Worm (Caenorhabditis elegans) whole organism, L1 larva: Measurements from ENCODE around the gene C27D9.2.

ENCODE experiments used
- C04F5.9 ChIP-seq: sonication (generic microtip); optimal IDR thresholded peaks from 2 replicates; lab custom pipeline; 2016; ENCODE audit warnings: missing genetic modification characterization, missing compliant biosample characterization
- Y116A8C.19 ChIP-seq: sonication (generic microtip); optimal IDR thresholded peaks from 2 replicates; lab custom pipeline; 2016; ENCODE audit warnings: missing compliant biosample characterization, missing genetic modification characterization, borderline replicate concordance
- alr-1 ChIP-seq: fragments of 200-800 bp; sonication (Bioruptor generic); optimal IDR thresholded peaks from 2 replicates; lab custom pipeline; 2018; ENCODE audit warnings: borderline replicate concordance, mild to moderate bottlenecking, missing genetic modification characterization, missing compliant biosample characterization
- ama-1 ChIP-seq: fragments of 150-350 bp; optimal IDR thresholded peaks from 2 replicates; lab custom pipeline; 2014
- blmp-1 ChIP-seq: fragments of 150-350 bp; optimal IDR thresholded peaks from 2 replicates; lab custom pipeline; 2014; ENCODE audit warnings: missing biosample characterization, missing genetic modification characterization
- ceh-82 ChIP-seq, 3 experiments: fragments of 150-350 bp in 1 of 3; sonication (generic microtip) in 2 of 3; optimal IDR thresholded peaks; 2 replicates each; lab custom pipeline; 2014 to 2017; ENCODE audit warnings: missing biosample characterization in 3 of 3, missing genetic modification characterization in 3 of 3
- ceh-88 ChIP-seq: fragments of 200-800 bp; sonication (Bioruptor generic); IDR thresholded peaks from 2 replicates; pipeline ENCODE4 v1.3.6; 2022; ENCODE audit warnings: missing genetic modification characterization, missing compliant biosample characterization
- efl-1 ChIP-seq, 4 experiments: fragments of 150-350 bp; optimal IDR thresholded peaks in 3 of 4; peaks in 1 of 4; 1 replicate in 1 of 4; 2 replicates in 3 of 4; lab custom pipeline; 2014; ENCODE audit warnings: missing biosample characterization in 2 of 4, missing genetic modification characterization in 2 of 4, missing genetic modification reagents in 2 of 4
- efl-3 ChIP-seq: fragments of 200-800 bp; sonication (Bioruptor generic); optimal IDR thresholded peaks from 2 replicates; lab custom pipeline; 2018; ENCODE audit warnings: mild to moderate bottlenecking, missing genetic modification characterization, missing compliant biosample characterization
- egl-27 ChIP-seq, 2 experiments: fragments of 150-350 bp in 1 of 2; sonication (generic microtip); optimal IDR thresholded peaks; 3 replicates each; lab custom pipeline; 2017 to 2018; ENCODE audit warnings: missing biosample characterization in 2 of 2, missing genetic modification characterization in 2 of 2, missing genetic modification reagents in 2 of 2
- elt-2 ChIP-seq: sonication (generic microtip); optimal IDR thresholded peaks from 2 replicates; lab custom pipeline; 2016; ENCODE audit warnings: missing genetic modification characterization, mild to moderate bottlenecking, inconsistent platforms, missing compliant biosample characterization, missing genetic modification reagents
- fkh-10 ChIP-seq: sonication (generic microtip); optimal IDR thresholded peaks from 2 replicates; lab custom pipeline; 2017; ENCODE audit warnings: missing biosample characterization, missing genetic modification reagents, missing genetic modification characterization
- fkh-4 ChIP-seq: sonication (generic microtip); optimal IDR thresholded peaks from 2 replicates; lab custom pipeline; 2016; ENCODE audit warnings: missing compliant biosample characterization, missing genetic modification characterization, borderline replicate concordance
- isw-1 ChIP-seq: fragments of 200-800 bp; sonication (Bioruptor generic); IDR thresholded peaks from 2 replicates; pipeline ENCODE4 v1.3.6; 2022; ENCODE audit warnings: missing genetic modification characterization, missing compliant biosample characterization
- lin-14 ChIP-seq: fragments of 200-800 bp; sonication (Bioruptor generic); optimal IDR thresholded peaks from 2 replicates; lab custom pipeline; 2018; ENCODE audit warnings: mild to moderate bottlenecking, missing genetic modification characterization, moderate library complexity, missing compliant biosample characterization
- nhr-11 ChIP-seq: fragments of 150-350 bp; optimal IDR thresholded peaks from 2 replicates; lab custom pipeline; 2014; ENCODE audit warnings: missing biosample characterization, missing genetic modification characterization
- nhr-19 ChIP-seq: fragments of 200-800 bp; sonication (Bioruptor generic); conservative IDR thresholded peaks from 2 replicates; pipeline ENCODE4 v1.3.6; 2022; ENCODE audit warnings: missing genetic modification characterization, missing compliant biosample characterization
- nhr-47 ChIP-seq: sonication (generic microtip); optimal IDR thresholded peaks from 2 replicates; lab custom pipeline; 2016; ENCODE audit warnings: mild to moderate bottlenecking, missing genetic modification characterization, moderate library complexity, missing compliant biosample characterization
- nhr-71 ChIP-seq: sonication (generic microtip); optimal IDR thresholded peaks from 2 replicates; lab custom pipeline; 2016; ENCODE audit warnings: mild to moderate bottlenecking, missing genetic modification characterization, moderate library complexity, missing compliant biosample characterization
- nhr-85 ChIP-seq: sonication (generic microtip); peaks from one replicate; lab custom pipeline; 2016; ENCODE audit warnings: missing genetic modification characterization, inconsistent platforms, missing compliant biosample characterization
- nhr-90 ChIP-seq: sonication (generic microtip); optimal IDR thresholded peaks from 2 replicates; lab custom pipeline; 2016; ENCODE audit warnings: mild to moderate bottlenecking, missing genetic modification characterization, missing compliant biosample characterization; ENCODE audit not compliant: poor library complexity
- pqm-1 ChIP-seq: sonication (generic microtip); optimal IDR thresholded peaks from 3 replicates; lab custom pipeline; 2017; ENCODE audit warnings: missing biosample characterization, missing genetic modification characterization
- rnt-1 ChIP-seq: sonication (generic microtip); optimal IDR thresholded peaks from 2 replicates; lab custom pipeline; 2016; ENCODE audit warnings: mild to moderate bottlenecking, missing genetic modification characterization, moderate library complexity, missing compliant biosample characterization
- skn-1 ChIP-seq: fragments of 150-350 bp; optimal IDR thresholded peaks from 2 replicates; lab custom pipeline; 2014; ENCODE audit warnings: missing biosample characterization, missing genetic modification characterization
- snpc-4 ChIP-seq: fragments of 150-350 bp; optimal IDR thresholded peaks from 2 replicates; lab custom pipeline; 2014; ENCODE audit warnings: missing biosample characterization, missing genetic modification characterization
- snu-23 ChIP-seq: sonication (generic microtip); optimal IDR thresholded peaks from 2 replicates; lab custom pipeline; 2016; ENCODE audit warnings: missing genetic modification characterization, missing compliant biosample characterization
- sptf-1 ChIP-seq: fragments of 150-350 bp; optimal IDR thresholded peaks from 2 replicates; lab custom pipeline; 2014; ENCODE audit warnings: missing biosample characterization, missing genetic modification characterization
- swsn-7 ChIP-seq: sonication (generic microtip); optimal IDR thresholded peaks from 2 replicates; lab custom pipeline; 2016; ENCODE audit warnings: missing genetic modification characterization, missing compliant biosample characterization
- tlp-1 ChIP-seq: fragments of 150-350 bp; optimal IDR thresholded peaks from 2 replicates; lab custom pipeline; 2014; ENCODE audit warnings: missing biosample characterization, missing genetic modification characterization
- unc-130 ChIP-seq: fragments of 150-350 bp; optimal IDR thresholded peaks from 2 replicates; lab custom pipeline; 2017; ENCODE audit warnings: missing biosample characterization, missing genetic modification characterization, inconsistent platforms
- unc-62 ChIP-seq: fragments of 150-350 bp; optimal IDR thresholded peaks from 2 replicates; lab custom pipeline; 2014; ENCODE audit warnings: missing biosample characterization, missing genetic modification reagents, missing genetic modification characterization
- unc-98 ChIP-seq: fragments of 200-800 bp; sonication (Bioruptor generic); IDR thresholded peaks from 2 replicates; pipeline ENCODE4 v1.3.6; 2022; ENCODE audit warnings: missing genetic modification characterization, missing compliant biosample characterization
- vab-15 ChIP-seq: sonication (generic microtip); optimal IDR thresholded peaks from 2 replicates; lab custom pipeline; 2017; ENCODE audit warnings: missing genotype, mild to moderate bottlenecking, missing genetic modification characterization, missing compliant biosample characterization
- xbp-1 ChIP-seq: sonication (generic microtip); optimal IDR thresholded peaks from 2 replicates; lab custom pipeline; 2016; ENCODE audit warnings: missing genetic modification characterization, missing compliant biosample characterization
- zag-1 ChIP-seq: fragments of 150-350 bp; optimal IDR thresholded peaks from 2 replicates; lab custom pipeline; 2014; ENCODE audit warnings: missing biosample characterization, missing genetic modification characterization

The C27D9.2 gene

ce11 chrII:4756751-4757150 lies at the start of gene C27D9.2:
Gene C27D9.2 (minus strand): TSS chrII:4756851.
- TF ChIP-seq Y116A8C.19 (tag; lab: Kevin White, UChicago): no peak
- TF ChIP-seq nhr-90 (tag; lab: Kevin White, UChicago): no peak
- TF ChIP-seq fkh-4 (tag; lab: Kevin White, UChicago): no peak
- no peak for TF ChIP-seq nhr-47 (tag; lab: Kevin White, UChicago)
- TF ChIP-seq nhr-11 (tag; lab: Kevin White, UChicago): no peak
- no peak for TF ChIP-seq C04F5.9 (tag; lab: Kevin White, UChicago)
- TF ChIP-seq skn-1 (tag; lab: Kevin White, UChicago): no peak
- TF ChIP-seq xbp-1: no peak
- TF ChIP-seq blmp-1 (tag; lab: Kevin White, UChicago): no peak
- TF ChIP-seq alr-1 (tag; lab: Kevin White, UChicago): no peak
- no peak for TF ChIP-seq efl-3 (GFP tag; lab: Kevin White, UChicago)
- no peak for TF ChIP-seq nhr-85 (tag; lab: Kevin White, UChicago)
- no peak for TF ChIP-seq zag-1 (tag; lab: Kevin White, UChicago)
- no peak for TF ChIP-seq unc-130
- no peak for TF ChIP-seq ceh-82 (tag; optimal IDR thresholded peaks at IDR 0.05; lab: Kevin White, UChicago)

ce11 chrII:4806261-4806660 lies 49.6 kb upstream of the C27D9.2 start:
- TF ChIP-seq tlp-1 (tag; lab: Kevin White, UChicago) (no peak), efl-1 (optimal IDR thresholded peaks at IDR 0.05; lab: Kevin White, UChicago) (no peak), efl-1 (GFP tag; optimal IDR thresholded peaks at IDR 0.05 in 1 of 2; lab: Kevin White, UChicago) (peak in 1 of 2 experiments; percentile 48)
- TF ChIP-seq, all 84 proteins: peak for 1

ce11 chrII:4805799-4806198 lies 49.1 kb upstream of the C27D9.2 start:
- TF ChIP-seq nhr-71 (tag; lab: Kevin White, UChicago) (peak; percentile 58), snpc-4 (tag; lab: Kevin White, UChicago) (no peak), vab-15 (tag; lab: Kevin White, UChicago) (no peak), rnt-1 (tag; lab: Kevin White, UChicago) (peak; percentile 51), isw-1 (GFP tag; lab: Robert Waterston, UW) (no peak), lin-14 (GFP tag; lab: Kevin White, UChicago) (peak; percentile 43), unc-130 (peak; percentile 24), snu-23 (GFP tag; lab: Kevin White, UChicago) (peak; percentile 30), nhr-19 (GFP tag; lab: Robert Waterston, UW) (peak; percentile 26)

- TF ChIP-seq efl-3 (GFP tag; lab: Kevin White, UChicago): no peak
- TF ChIP-seq unc-62 (GFP tag; lab: Kevin White, UChicago): no peak
- TF ChIP-seq efl-1 (optimal IDR thresholded peaks at IDR 0.05; lab: Kevin White, UChicago): no peak
- peak in 1 of 2 experiments; percentile 38 for TF ChIP-seq efl-1 (GFP tag; optimal IDR thresholded peaks at IDR 0.05 in 1 of 2; lab: Kevin White, UChicago)
- TF ChIP-seq fkh-4 (tag; lab: Kevin White, UChicago): no peak
- no peak for TF ChIP-seq ceh-88 (GFP tag; lab: Robert Waterston, UW)
- TF ChIP-seq snpc-4 (tag; lab: Kevin White, UChicago): no peak
- TF ChIP-seq swsn-7 (tag; lab: Kevin White, UChicago): no peak
- TF ChIP-seq pqm-1 (tag; lab: Kevin White, UChicago): peak; percentile 6
- TF ChIP-seq unc-98 (GFP tag; lab: Robert Waterston, UW): no peak
- TF ChIP-seq blmp-1 (tag; lab: Kevin White, UChicago): peak; percentile 30
- no peak for TF ChIP-seq egl-27 (tag; optimal IDR thresholded peaks at IDR 0.05; lab: Kevin White, UChicago)
- no peak for TF ChIP-seq fkh-10
- peak; percentile 0 for TF ChIP-seq lin-14 (GFP tag; lab: Kevin White, UChicago)
- no peak for TF ChIP-seq ama-1 (lab: Kevin White, UChicago)
- TF ChIP-seq sptf-1: no peak
- TF ChIP-seq elt-2: peak; percentile 88
- no peak for TF ChIP-seq nhr-71 (tag; lab: Kevin White, UChicago)
- TF ChIP-seq alr-1 (tag; lab: Kevin White, UChicago): no peak
These were observed 46.3 kb upstream of the C27D9.2 start for ce11 chrII:4802917-4803316.
